Worm (Caenorhabditis elegans) whole organism, L3 larva: ENCODE measurements around the gene C48D1.1.

Experiments
- R02D3.7 ChIP-seq: fragments of 150-350 bp; optimal IDR thresholded peaks from 2 replicates; lab custom pipeline; 2014; ENCODE audit warnings: missing biosample characterization, missing genetic modification characterization
- ZK546.5 ChIP-seq: sonication (generic microtip); optimal IDR thresholded peaks from 2 replicates; lab custom pipeline; 2017; ENCODE audit warnings: missing biosample characterization, missing genetic modification characterization
- aly-2 ChIP-seq: fragments of 150-350 bp; optimal IDR thresholded peaks from 2 replicates; lab custom pipeline; 2014; ENCODE audit warnings: missing biosample characterization, missing genetic modification characterization
- ama-1 ChIP-seq: fragments of 150-350 bp; optimal IDR thresholded peaks from 2 replicates; lab custom pipeline; 2018
- ceh-16 ChIP-seq: sonication (generic microtip); optimal IDR thresholded peaks from 2 replicates; lab custom pipeline; 2017; ENCODE audit warnings: missing biosample characterization, missing genetic modification characterization
- ceh-28 ChIP-seq: fragments of 150-350 bp; optimal IDR thresholded peaks from 2 replicates; lab custom pipeline; 2014; ENCODE audit warnings: missing biosample characterization, missing genetic modification reagents, missing genetic modification characterization
- ceh-82 ChIP-seq: fragments of 150-350 bp; optimal IDR thresholded peaks from 2 replicates; lab custom pipeline; 2014; ENCODE audit warnings: missing biosample characterization, missing genetic modification characterization
- ceh-9 ChIP-seq: sonication (generic microtip); optimal IDR thresholded peaks from 2 replicates; lab custom pipeline; 2018; ENCODE audit warnings: missing biosample characterization, missing genetic modification characterization
- daf-12 ChIP-seq: fragments of 150-350 bp; optimal IDR thresholded peaks from 2 replicates; lab custom pipeline; 2014; ENCODE audit warnings: missing biosample characterization, missing genetic modification reagents, missing genetic modification characterization
- egl-5 ChIP-seq: fragments of 150-350 bp; optimal IDR thresholded peaks from 2 replicates; lab custom pipeline; 2017; ENCODE audit warnings: missing biosample characterization, missing genetic modification reagents, missing genetic modification characterization, inconsistent platforms
- elt-2 ChIP-seq: sonication (generic microtip); optimal IDR thresholded peaks from 2 replicates; lab custom pipeline; 2016; ENCODE audit warnings: missing genetic modification reagents, mild to moderate bottlenecking, missing genetic modification characterization, missing compliant biosample characterization
- eor-1 ChIP-seq, 2 experiments: fragments of 150-350 bp; optimal IDR thresholded peaks; 2 replicates each; lab custom pipeline; 2014 to 2018; ENCODE audit warnings: missing biosample characterization in 2 of 2, missing genetic modification characterization in 2 of 2
- fkh-10 ChIP-seq: sonication (generic microtip); optimal IDR thresholded peaks from 2 replicates; lab custom pipeline; 2017; ENCODE audit warnings: missing biosample characterization, missing genetic modification reagents, missing genetic modification characterization
- fkh-2 ChIP-seq: fragments of 150-350 bp; optimal IDR thresholded peaks from 2 replicates; lab custom pipeline; 2014; ENCODE audit warnings: missing biosample characterization, missing genetic modification reagents, missing genetic modification characterization
- hmg-11 ChIP-seq: sonication (generic microtip); optimal IDR thresholded peaks from 2 replicates; lab custom pipeline; 2016; ENCODE audit warnings: missing genetic modification characterization, missing compliant biosample characterization
- jun-1 ChIP-seq: fragments of 150-350 bp; optimal IDR thresholded peaks from 2 replicates; lab custom pipeline; 2014; ENCODE audit warnings: missing biosample characterization, missing genetic modification reagents, missing genetic modification characterization
- lin-15B ChIP-seq: fragments of 150-350 bp; optimal IDR thresholded peaks from 2 replicates; lab custom pipeline; 2014; ENCODE audit warnings: missing biosample characterization, missing genetic modification characterization
- lin-39 ChIP-seq: fragments of 150-350 bp; optimal IDR thresholded peaks from 2 replicates; lab custom pipeline; 2018; ENCODE audit warnings: missing biosample characterization, missing genetic modification reagents, missing genetic modification characterization
- lsy-12 ChIP-seq: sonication (generic microtip); optimal IDR thresholded peaks from 2 replicates; lab custom pipeline; 2016; ENCODE audit warnings: mild to moderate bottlenecking, missing genetic modification characterization, missing compliant biosample characterization
- mdl-1 ChIP-seq: fragments of 150-350 bp; optimal IDR thresholded peaks from 2 replicates; lab custom pipeline; 2014; ENCODE audit warnings: missing biosample characterization, missing genetic modification characterization
- mml-1 ChIP-seq: fragments of 150-350 bp; sonication (generic microtip); optimal IDR thresholded peaks from 3 replicates; lab custom pipeline; 2014; ENCODE audit warnings: missing biosample characterization, missing genetic modification characterization
- nfya-1 ChIP-seq: sonication (generic microtip); optimal IDR thresholded peaks from 2 replicates; lab custom pipeline; 2017; ENCODE audit warnings: missing genetic modification characterization, mild to moderate bottlenecking, missing compliant biosample characterization, antibody characterized with exemption, moderate library complexity; ENCODE audit not compliant: insufficient read depth
- nhr-11 ChIP-seq: fragments of 150-350 bp; optimal IDR thresholded peaks from 2 replicates; lab custom pipeline; 2014; ENCODE audit warnings: missing biosample characterization, missing genetic modification characterization
- nhr-237 ChIP-seq: fragments of 150-350 bp; optimal IDR thresholded peaks from 2 replicates; lab custom pipeline; 2014; ENCODE audit warnings: missing biosample characterization, missing genetic modification characterization
- nhr-25 ChIP-seq: sonication (generic microtip); optimal IDR thresholded peaks from 2 replicates; lab custom pipeline; 2017; ENCODE audit warnings: missing biosample characterization, missing genetic modification characterization
- nhr-28 ChIP-seq: fragments of 150-350 bp; optimal IDR thresholded peaks from 2 replicates; lab custom pipeline; 2014; ENCODE audit warnings: missing biosample characterization, missing genetic modification characterization
- nhr-43 ChIP-seq: sonication (generic microtip); optimal IDR thresholded peaks from 2 replicates; lab custom pipeline; 2016; ENCODE audit warnings: mild to moderate bottlenecking, missing genetic modification characterization, missing compliant biosample characterization; ENCODE audit not compliant: poor library complexity, severe bottlenecking
- nhr-67 ChIP-seq: fragments of 150-350 bp; optimal IDR thresholded peaks from 2 replicates; lab custom pipeline; 2014; ENCODE audit warnings: missing biosample characterization, missing genetic modification characterization
- nhr-76 ChIP-seq: fragments of 150-350 bp; sonication (generic microtip); optimal IDR thresholded peaks from 5 replicates; lab custom pipeline; 2014; ENCODE audit warnings: missing biosample characterization, missing genetic modification characterization
- nhr-77 ChIP-seq: fragments of 150-350 bp; optimal IDR thresholded peaks from 2 replicates; lab custom pipeline; 2014; ENCODE audit warnings: missing biosample characterization, missing genetic modification characterization
- pha-4 ChIP-seq: fragments of 150-350 bp; optimal IDR thresholded peaks from 2 replicates; lab custom pipeline; 2014; ENCODE audit warnings: missing biosample characterization, missing genetic modification reagents, missing genetic modification characterization
- pqm-1 ChIP-seq: fragments of 150-350 bp; optimal IDR thresholded peaks from 2 replicates; lab custom pipeline; 2017; ENCODE audit warnings: missing biosample characterization, missing genetic modification characterization, inconsistent platforms
- sea-2 ChIP-seq: fragments of 150-350 bp; sonication (generic microtip); optimal IDR thresholded peaks from 4 replicates; lab custom pipeline; 2014; ENCODE audit warnings: missing biosample characterization, missing genetic modification reagents, missing genetic modification characterization
- skn-1 ChIP-seq: fragments of 150-350 bp; optimal IDR thresholded peaks from 2 replicates; lab custom pipeline; 2014; ENCODE audit warnings: missing biosample characterization, missing genetic modification characterization
- snpc-4 ChIP-seq: fragments of 150-350 bp; optimal IDR thresholded peaks from 2 replicates; lab custom pipeline; 2014; ENCODE audit warnings: missing biosample characterization, missing genetic modification characterization
- unc-62 ChIP-seq: fragments of 150-350 bp; sonication (generic microtip); optimal IDR thresholded peaks from 4 replicates; lab custom pipeline; 2014; ENCODE audit warnings: missing biosample characterization, missing genetic modification reagents, missing genetic modification characterization
- zag-1 ChIP-seq: fragments of 150-350 bp; optimal IDR thresholded peaks from 2 replicates; lab custom pipeline; 2014; ENCODE audit warnings: missing biosample characterization, missing genetic modification characterization
- ztf-11 ChIP-seq: fragments of 150-350 bp; optimal IDR thresholded peaks from 2 replicates; lab custom pipeline; 2014; ENCODE audit warnings: missing biosample characterization, missing genetic modification characterization

Gene C48D1.1

ce11 chrIV:13209566-13209965 is 12.4 kb upstream of the C48D1.1 start, which contains the start of gene C48D1.9:
TSS of gene C48D1.9 (minus strand) at chrIV:13209666.
- TF ChIP-seq egl-5 (tag; lab: Kevin White, UChicago) (no peak), mml-1 (tag; lab: Kevin White, UChicago) (no peak), nhr-28 (tag; lab: Kevin White, UChicago) (no peak), nhr-67 (no peak), nhr-237 (tag; lab: Kevin White, UChicago) (no peak), ceh-82 (no peak), fkh-10 (GFP tag; lab: Kevin White, UChicago) (no peak), zag-1 (no peak), ceh-16 (no peak), nhr-11 (tag; lab: Kevin White, UChicago) (no peak)

ce11 chrIV:13205891-13206290 is 8.7 kb upstream of the C48D1.1 start:
- TF ChIP-seq nhr-237 (tag; lab: Kevin White, UChicago): no peak
- peak; percentile 34 for TF ChIP-seq elt-2 (tag; lab: Kevin White, UChicago)
- no peak for TF ChIP-seq lin-39 (tag; lab: Kevin White, UChicago)
- peak; percentile 51 for TF ChIP-seq lin-15B (tag; lab: Kevin White, UChicago)
- no peak for TF ChIP-seq snpc-4 (tag; lab: Kevin White, UChicago)
- no peak for TF ChIP-seq ceh-9
- no peak for TF ChIP-seq skn-1
- TF ChIP-seq nfya-1: peak; percentile 49
- TF ChIP-seq zag-1: no peak
- TF ChIP-seq ceh-82: no peak
- no peak for TF ChIP-seq fkh-10 (GFP tag; lab: Kevin White, UChicago)
- peak; percentile 7 for TF ChIP-seq pqm-1 (tag; lab: Kevin White, UChicago)
- no peak for TF ChIP-seq unc-62

DNA sequence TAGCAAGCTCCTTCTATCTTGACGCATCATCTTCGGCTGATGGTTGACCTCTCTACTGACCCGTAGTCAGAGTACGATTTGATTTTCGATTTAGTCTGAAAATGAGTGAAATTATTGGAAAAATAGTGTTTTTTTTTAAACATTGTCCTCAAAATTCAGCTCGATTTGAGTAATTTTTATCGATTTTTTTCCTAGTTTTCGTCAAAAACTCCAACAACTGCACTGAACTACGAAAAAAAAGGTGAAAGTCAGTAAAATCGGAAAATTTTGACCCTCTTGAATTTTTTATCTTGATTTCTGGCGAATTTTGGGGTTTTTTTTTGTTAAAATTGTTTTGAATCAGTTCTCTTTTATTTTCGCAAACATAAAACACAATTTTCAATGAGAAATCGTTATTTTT is 6.9 kb upstream of the C48D1.1 start, which contains the start of gene ced-3:
ced-3 (minus strand) TSS at position 101 of the 400 bp plus-strand sequence.
- no peak for TF ChIP-seq jun-1 (tag; lab: Kevin White, UChicago)
- TF ChIP-seq pha-4 (tag; lab: Kevin White, UChicago): no peak
- TF ChIP-seq lsy-12 (tag; lab: Kevin White, UChicago): no peak
- TF ChIP-seq daf-12 (tag; lab: Kevin White, UChicago): no peak
- TF ChIP-seq ZK546.5 (tag; lab: Kevin White, UChicago): no peak
- TF ChIP-seq nhr-237 (tag; lab: Kevin White, UChicago): no peak
- TF ChIP-seq R02D3.7 (tag; lab: Kevin White, UChicago): no peak
- no peak for TF ChIP-seq nhr-28 (tag; lab: Kevin White, UChicago)
- TF ChIP-seq ztf-11: no peak
- TF ChIP-seq nhr-77 (tag; lab: Kevin White, UChicago): no peak
- TF ChIP-seq sea-2: no peak
- no peak for TF ChIP-seq egl-5 (tag; lab: Kevin White, UChicago)
- no peak for TF ChIP-seq aly-2
- no peak for TF ChIP-seq eor-1 (tag; optimal IDR thresholded peaks at IDR 0.05; lab: Kevin White, UChicago)
- no peak for TF ChIP-seq mdl-1 (tag; lab: Kevin White, UChicago)
- no peak for TF ChIP-seq nhr-25
- TF ChIP-seq nhr-76 (tag; lab: Kevin White, UChicago): no peak
- TF ChIP-seq, all 47 proteins: peak for 0

ce11 chrIV:13193239-13193638 is 3.9 kb downstream of the C48D1.1 start, which contains the start of gene F58D2.5:
TSS of gene F58D2.5 (minus strand) at chrIV:13193339.
- no peak for TF ChIP-seq ceh-28
- TF ChIP-seq mml-1 (tag; lab: Kevin White, UChicago): no peak
- no peak for TF ChIP-seq ama-1
- TF ChIP-seq nhr-43 (tag; lab: Kevin White, UChicago): no peak
- no peak for TF ChIP-seq hmg-11
- TF ChIP-seq R02D3.7 (tag; lab: Kevin White, UChicago): no peak
- TF ChIP-seq fkh-10 (GFP tag; lab: Kevin White, UChicago): no peak

DNA sequence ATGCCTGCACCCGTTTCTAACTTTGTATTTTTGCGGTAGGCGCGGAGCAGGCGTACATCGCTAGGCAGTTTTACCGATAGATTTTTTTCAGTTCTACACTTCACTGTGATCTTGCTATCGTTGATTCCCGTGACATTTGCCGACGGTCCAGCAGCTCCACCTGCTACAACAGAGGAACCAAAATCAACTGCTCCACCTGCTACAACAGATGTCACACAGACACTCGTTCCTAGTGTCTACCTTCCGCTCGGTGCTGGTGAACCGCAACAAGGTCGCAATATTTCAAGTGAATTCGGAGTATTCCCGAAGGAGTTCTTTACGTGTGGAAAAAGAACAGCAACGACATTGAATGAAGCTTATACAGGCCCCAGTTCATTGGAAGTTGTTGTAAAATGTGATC is 7.1 kb downstream of the C48D1.1 start:
- TF ChIP-seq lin-39 (tag; lab: Kevin White, UChicago) (no peak), nfya-1 (no peak), ceh-16 (no peak), ceh-28 (no peak), ceh-82 (no peak), fkh-2 (tag; lab: Kevin White, UChicago) (no peak), nhr-28 (tag; lab: Kevin White, UChicago) (no peak)
